Fruit fly (Drosophila melanogaster) whole organism, prepupa: Measurements from ENCODE around the gene CG13285.

Experiments
- CG10631 ChIP-seq: fragments of 200-800 bp; sonication (Bioruptor generic); optimal IDR thresholded peaks from 2 replicates; lab custom pipeline; 2016; ENCODE audit warnings: missing biosample characterization, missing genetic modification characterization
- CG10669 ChIP-seq: fragments of 200-800 bp; sonication (Bioruptor generic); optimal IDR thresholded peaks from 3 replicates; lab custom pipeline; 2018; ENCODE audit warnings: missing biosample characterization, mild to moderate bottlenecking, missing genetic modification characterization, moderate library complexity
- CG11294 ChIP-seq: fragments of 200-800 bp; sonication (Bioruptor generic); IDR thresholded peaks from 2 replicates; pipeline ENCODE4 v1.3.6; 2022; ENCODE audit warnings: missing biosample characterization, missing genetic modification characterization
- CG11762 ChIP-seq: fragments of 200-800 bp; sonication (Bioruptor generic); optimal IDR thresholded peaks from 3 replicates; lab custom pipeline; 2016; ENCODE audit warnings: missing biosample characterization, missing genetic modification characterization; ENCODE audit not compliant: insufficient read depth
- CG11902 ChIP-seq: fragments of 200-800 bp; sonication (Bioruptor generic); optimal IDR thresholded peaks from 3 replicates; lab custom pipeline; 2016; ENCODE audit warnings: missing biosample characterization, missing genetic modification characterization
- CG15336 ChIP-seq: fragments of 200-800 bp; sonication (Bioruptor generic); IDR thresholded peaks from 2 replicates; pipeline ENCODE4 v1.3.6; 2022; ENCODE audit warnings: missing biosample characterization, missing genetic modification characterization
- CG1621 ChIP-seq: fragments of 200-800 bp; sonication (Bioruptor generic); optimal IDR thresholded peaks from 3 replicates; lab custom pipeline; 2018; ENCODE audit warnings: missing biosample characterization, mild to moderate bottlenecking, missing genetic modification characterization
- CG16779 ChIP-seq: fragments of 200-800 bp; sonication (Bioruptor generic); optimal IDR thresholded peaks from 3 replicates; lab custom pipeline; 2017; ENCODE audit warnings: missing biosample characterization, mild to moderate bottlenecking, missing genetic modification characterization
- CG3032 ChIP-seq: fragments of 200-800 bp; optimal IDR thresholded peaks from 2 replicates; lab custom pipeline; 2019; ENCODE audit warnings: missing biosample characterization, mild to moderate bottlenecking, missing genetic modification characterization, moderate library complexity
- CG31627 ChIP-seq: fragments of 200-800 bp; sonication (Bioruptor generic); optimal IDR thresholded peaks from 3 replicates; lab custom pipeline; 2016; ENCODE audit warnings: missing biosample characterization, missing genetic modification characterization
- CG32006 ChIP-seq: fragments of 200-800 bp; sonication (Bioruptor generic); optimal IDR thresholded peaks from 3 replicates; lab custom pipeline; 2017; ENCODE audit warnings: missing biosample characterization, mild to moderate bottlenecking, missing genetic modification characterization
- CG34406 ChIP-seq: fragments of 200-800 bp; sonication (Bioruptor generic); optimal IDR thresholded peaks from 3 replicates; lab custom pipeline; 2016; ENCODE audit warnings: missing biosample characterization, missing genetic modification characterization
- CG3919 ChIP-seq: fragments of 200-800 bp; sonication (Bioruptor generic); optimal IDR thresholded peaks from 3 replicates; lab custom pipeline; 2016; ENCODE audit warnings: missing biosample characterization, missing genetic modification characterization
- CG4318 ChIP-seq: fragments of 200-800 bp; sonication (Bioruptor generic); optimal IDR thresholded peaks from 3 replicates; lab custom pipeline; 2017; ENCODE audit warnings: missing biosample characterization, mild to moderate bottlenecking, missing genetic modification characterization
- CG6163 ChIP-seq: fragments of 200-800 bp; sonication (Bioruptor generic); IDR thresholded peaks from 3 replicates; pipeline ENCODE4 v1.3.6; 2022; ENCODE audit warnings: missing biosample characterization, missing genetic modification characterization
- CG6792 ChIP-seq: fragments of 200-800 bp; sonication (Bioruptor generic); optimal IDR thresholded peaks from 3 replicates; lab custom pipeline; 2016; ENCODE audit warnings: missing biosample characterization, missing genetic modification characterization
- CG6808 ChIP-seq: fragments of 200-800 bp; sonication (Bioruptor generic); optimal IDR thresholded peaks from 3 replicates; lab custom pipeline; 2017; ENCODE audit warnings: missing biosample characterization, missing genetic modification characterization, mild to moderate bottlenecking, moderate library complexity, missing genetic modification reagents
- CG7368 ChIP-seq: fragments of 200-800 bp; sonication (Bioruptor generic); optimal IDR thresholded peaks from 3 replicates; lab custom pipeline; 2016; ENCODE audit warnings: missing biosample characterization, missing genetic modification characterization
- CG8119 ChIP-seq: fragments of 200-800 bp; sonication (Bioruptor generic); IDR thresholded peaks from 3 replicates; pipeline ENCODE4 v1.3.6; 2022; ENCODE audit warnings: missing biosample characterization, missing genetic modification characterization
- CG8319 ChIP-seq: fragments of 200-800 bp; sonication (Bioruptor generic); optimal IDR thresholded peaks from 3 replicates; lab custom pipeline; 2016; ENCODE audit warnings: missing biosample characterization, missing genetic modification characterization
- CG8632 ChIP-seq: fragments of 200-800 bp; sonication (Bioruptor generic); optimal IDR thresholded peaks from 3 replicates; lab custom pipeline; 2016; ENCODE audit warnings: missing biosample characterization, missing genetic modification characterization
- Eip75B ChIP-seq: fragments of 200-800 bp; sonication (Bioruptor generic); optimal IDR thresholded peaks from 3 replicates; lab custom pipeline; 2016; ENCODE audit warnings: missing biosample characterization, missing genetic modification characterization
- Eip93F ChIP-seq: fragments of 200-800 bp; sonication (Bioruptor generic); optimal IDR thresholded peaks from 2 replicates; lab custom pipeline; 2016; ENCODE audit warnings: missing biosample characterization, mild to moderate bottlenecking, missing genetic modification characterization
- Ets21C ChIP-seq: fragments of 200-800 bp; sonication (Bioruptor generic); optimal IDR thresholded peaks from 3 replicates; lab custom pipeline; 2016; ENCODE audit warnings: missing biosample characterization, missing genetic modification characterization
- Ets96B ChIP-seq: fragments of 200-800 bp; optimal IDR thresholded peaks from 2 replicates; lab custom pipeline; 2019; ENCODE audit warnings: missing biosample characterization, mild to moderate bottlenecking, missing genetic modification characterization, moderate library complexity
- Gug ChIP-seq: fragments of 200-800 bp; sonication (Bioruptor generic); IDR thresholded peaks from 2 replicates; pipeline ENCODE4 v1.3.6; 2022; ENCODE audit warnings: missing biosample characterization, missing genetic modification characterization
- Hr38 ChIP-seq: sonication (Bioruptor generic); optimal IDR thresholded peaks from 2 replicates; lab custom pipeline; 2016; ENCODE audit warnings: missing biosample characterization, missing genetic modification characterization
- Hr39 ChIP-seq: fragments of 200-800 bp; sonication (Bioruptor generic); optimal IDR thresholded peaks from 2 replicates; lab custom pipeline; 2016; ENCODE audit warnings: missing biosample characterization, missing genetic modification characterization
- Hr4 ChIP-seq: fragments of 200-800 bp; sonication (Bioruptor generic); optimal IDR thresholded peaks from 3 replicates; lab custom pipeline; 2016; ENCODE audit warnings: missing biosample characterization, missing genetic modification characterization
- Lpt ChIP-seq: fragments of 200-800 bp; sonication (Bioruptor generic); optimal IDR thresholded peaks from 3 replicates; lab custom pipeline; 2016; ENCODE audit warnings: missing biosample characterization, missing genetic modification characterization
- Met ChIP-seq: fragments of 200-800 bp; sonication (Bioruptor generic); optimal IDR thresholded peaks from 3 replicates; lab custom pipeline; 2016; ENCODE audit warnings: missing biosample characterization, missing genetic modification characterization
- Smox ChIP-seq: fragments of 200-800 bp; sonication (Bioruptor generic); optimal IDR thresholded peaks from 3 replicates; lab custom pipeline; 2016; ENCODE audit warnings: missing biosample characterization, missing genetic modification characterization
- Sox14 ChIP-seq: fragments of 200-800 bp; sonication (Bioruptor generic); optimal IDR thresholded peaks from 3 replicates; lab custom pipeline; 2016; ENCODE audit warnings: missing biosample characterization, missing genetic modification characterization
- Sox15 ChIP-seq: fragments of 200-800 bp; sonication (Bioruptor generic); optimal IDR thresholded peaks from 3 replicates; lab custom pipeline; 2016; ENCODE audit warnings: missing biosample characterization, missing genetic modification characterization
- achi ChIP-seq: fragments of 200-800 bp; sonication (Bioruptor generic); optimal IDR thresholded peaks from 3 replicates; lab custom pipeline; 2016; ENCODE audit warnings: missing biosample characterization, missing genetic modification characterization
- acj6 ChIP-seq: fragments of 200-800 bp; sonication (Bioruptor generic); optimal IDR thresholded peaks from 3 replicates; lab custom pipeline; 2016; ENCODE audit warnings: missing biosample characterization, missing genetic modification characterization
- dac ChIP-seq: fragments of 200-800 bp; sonication (Bioruptor generic); optimal IDR thresholded peaks from 2 replicates; lab custom pipeline; 2017; ENCODE audit warnings: missing biosample characterization, mild to moderate bottlenecking, missing genetic modification characterization
- eg ChIP-seq: fragments of 200-800 bp; sonication (Bioruptor generic); IDR thresholded peaks from 3 replicates; pipeline ENCODE4 v1.3.6; 2022; ENCODE audit warnings: missing biosample characterization, missing genetic modification characterization
- esn ChIP-seq: fragments of 200-800 bp; sonication (Bioruptor generic); optimal IDR thresholded peaks from 2 replicates; lab custom pipeline; 2016; ENCODE audit warnings: missing biosample characterization, mild to moderate bottlenecking, missing genetic modification characterization, moderate library complexity
- fd59A ChIP-seq: fragments of 200-800 bp; sonication (Bioruptor generic); optimal IDR thresholded peaks from 2 replicates; lab custom pipeline; 2017; ENCODE audit warnings: missing biosample characterization, mild to moderate bottlenecking, missing genetic modification characterization, missing genetic modification reagents
- fd85E ChIP-seq: fragments of 200-800 bp; sonication (Bioruptor generic); optimal IDR thresholded peaks from 3 replicates; lab custom pipeline; 2016; ENCODE audit warnings: missing biosample characterization, missing genetic modification characterization
- fkh ChIP-seq: fragments of 200-800 bp; sonication (Bioruptor generic); optimal IDR thresholded peaks from 3 replicates; lab custom pipeline; 2017; ENCODE audit warnings: missing biosample characterization, mild to moderate bottlenecking, missing genetic modification characterization, moderate library complexity
- lz ChIP-seq: fragments of 200-800 bp; sonication (Bioruptor generic); optimal IDR thresholded peaks from 3 replicates; lab custom pipeline; 2016; ENCODE audit warnings: missing biosample characterization, missing genetic modification characterization
- salr ChIP-seq, 2 experiments: fragments of 200-800 bp; sonication (Bioruptor generic); optimal IDR thresholded peaks; 3 replicates each; lab custom pipeline; 2016 to 2018; ENCODE audit warnings: missing biosample characterization in 2 of 2, missing genetic modification characterization in 2 of 2, mild to moderate bottlenecking in 1 of 2
- spab ChIP-seq: fragments of 200-800 bp; sonication (Bioruptor generic); optimal IDR thresholded peaks from 2 replicates; lab custom pipeline; 2017; ENCODE audit warnings: missing biosample characterization, mild to moderate bottlenecking, missing genetic modification characterization, missing genetic modification reagents
- svp ChIP-seq: fragments of 200-800 bp; sonication (Bioruptor generic); peaks from one replicate; lab custom pipeline; 2016; ENCODE audit warnings: missing biosample characterization, missing genetic modification characterization

CG13285 gene

dm6 chr3L:5535659-5536058, at the start of gene CG13285:
CG13285 (minus strand) TSS chr3L:5535759.
- TF ChIP-seq CG16779 (tag; lab: Kevin White, UChicago) (no peak), CG11762 (GFP tag; lab: Kevin White, UChicago) (no peak), Eip93F (no peak), Hr39 (GFP tag; lab: Kevin White, UChicago) (no peak), Ets96B (no peak), Smox (GFP tag; lab: Kevin White, UChicago) (no peak), Hr38 (GFP tag; lab: Kevin White, UChicago) (no peak), spab (no peak), CG15336 (GFP tag; lab: Robert Waterston, UW) (no peak), Met (GFP tag; lab: Kevin White, UChicago) (no peak), esn (no peak), CG3919 (GFP tag; lab: Kevin White, UChicago) (no peak), CG1621 (no peak), Eip75B (GFP tag; lab: Kevin White, UChicago) (no peak), fd85E (no peak)

DNA sequence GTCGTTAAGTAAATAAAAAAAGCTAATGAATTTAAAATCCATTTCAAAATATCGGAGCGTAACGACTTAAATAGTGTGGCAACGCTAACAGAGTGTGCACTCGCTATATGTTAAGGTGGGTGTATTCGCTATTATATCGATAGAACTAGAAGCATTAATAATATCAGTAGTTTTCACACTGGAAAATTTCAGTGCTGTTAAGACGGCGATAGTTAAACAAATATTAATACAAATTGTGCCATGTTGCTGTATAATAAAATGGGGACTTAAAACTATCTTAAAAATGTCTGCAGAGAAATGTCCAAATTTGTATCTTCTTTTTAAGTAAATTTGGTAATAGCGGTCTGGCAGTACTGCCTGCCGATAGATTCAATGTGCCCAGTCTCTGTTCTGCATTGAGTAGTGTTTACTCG, 47.7 kb upstream of the CG13285 start:
- TF ChIP-seq CG3032 (tag; lab: Kevin White, UChicago) (no peak), Hr39 (GFP tag; lab: Kevin White, UChicago) (peak; percentile 91), esn (peak; percentile 78), Ets96B (no peak), CG32006 (no peak), CG11294 (peak; percentile 74), achi (GFP tag; lab: Kevin White, UChicago) (no peak), acj6 (GFP tag; lab: Kevin White, UChicago) (peak; percentile 78), spab (no peak), svp (GFP tag; lab: Kevin White, UChicago) (no peak), CG6163 (peak; percentile 92), CG11762 (GFP tag; lab: Kevin White, UChicago) (peak; percentile 58), CG8119 (GFP tag; lab: Robert Waterston, UW) (peak; percentile 49; the same call in 1 of the 3 replicates), Hr4 (GFP tag; lab: Kevin White, UChicago) (no peak), CG6808 (GFP tag; lab: Kevin White, UChicago) (no peak), CG6792 (GFP tag; lab: Kevin White, UChicago) (peak; percentile 51), dac (GFP tag; lab: Kevin White, UChicago) (no peak), Gug (GFP tag; lab: Robert Waterston, UW) (peak; percentile 82), lz (GFP tag; lab: Kevin White, UChicago) (peak; percentile 82), fd59A (GFP tag; lab: Kevin White, UChicago) (peak; percentile 52), CG31627 (GFP tag; lab: Kevin White, UChicago) (peak; percentile 91), Ets21C (GFP tag; lab: Kevin White, UChicago) (no peak), Sox14 (GFP tag; lab: Kevin White, UChicago) (no peak), CG7368 (GFP tag; lab: Kevin White, UChicago) (peak; percentile 60), CG8632 (GFP tag; lab: Kevin White, UChicago) (peak; percentile 53), eg (GFP tag; lab: Robert Waterston, UW) (peak; percentile 89), Sox15 (GFP tag; lab: Kevin White, UChicago) (peak; percentile 71), CG11902 (GFP tag; lab: Kevin White, UChicago) (peak; percentile 79), CG15336 (GFP tag; lab: Robert Waterston, UW) (peak; percentile 60), CG10631 (GFP tag; lab: Kevin White, UChicago) (peak; percentile 86), salr (GFP tag; optimal IDR thresholded peaks at IDR 0.05; lab: Kevin White, UChicago) (peak in 1 of 2 experiments; percentile 59), CG8319 (GFP tag; lab: Kevin White, UChicago) (peak; percentile 39), fkh (GFP tag; lab: Kevin White, UChicago) (peak; percentile 96), CG10669 (GFP tag; lab: Kevin White, UChicago) (no peak), CG34406 (GFP tag; lab: Kevin White, UChicago) (peak; percentile 53), CG4318 (GFP tag; lab: Kevin White, UChicago) (peak; percentile 68), Lpt (GFP tag; lab: Kevin White, UChicago) (peak; percentile 51), fd85E (no peak)
- TF ChIP-seq, all 60 proteins: peak for 25
